Worm (Caenorhabditis elegans): ENCODE results near the gene F13D11.4.

The F13D11.4 gene

DNA sequence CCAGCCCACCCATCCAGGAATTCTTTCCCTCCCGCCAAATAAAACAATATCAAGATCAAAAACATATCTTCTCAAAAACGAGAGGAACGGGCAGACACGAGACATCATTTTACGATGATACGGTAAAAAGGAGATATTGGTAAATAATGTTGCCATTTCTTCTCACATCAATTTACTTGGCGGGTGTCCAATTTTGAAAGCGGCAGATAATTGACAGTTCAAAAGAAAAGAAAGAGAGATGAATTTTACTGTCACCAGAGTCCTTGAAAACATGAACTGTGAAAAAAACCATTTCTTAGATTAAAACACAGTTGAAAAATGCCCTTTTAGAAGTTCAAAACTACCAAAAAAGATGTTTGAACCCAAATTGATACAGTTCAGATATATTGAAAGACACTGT is 23.9 kb downstream of the F13D11.4 start:
- no peak for TF ChIP-seq elt-2 (tag; optimal IDR thresholded peaks at IDR 0.05)
- no peak for TF ChIP-seq K09A11.1 (tag; optimal IDR thresholded peaks at IDR 0.05; ENCODE audit: insufficient read depth)
- TF ChIP-seq ref-2 (tag; optimal IDR thresholded peaks at IDR 0.05) = no peak

DNA sequence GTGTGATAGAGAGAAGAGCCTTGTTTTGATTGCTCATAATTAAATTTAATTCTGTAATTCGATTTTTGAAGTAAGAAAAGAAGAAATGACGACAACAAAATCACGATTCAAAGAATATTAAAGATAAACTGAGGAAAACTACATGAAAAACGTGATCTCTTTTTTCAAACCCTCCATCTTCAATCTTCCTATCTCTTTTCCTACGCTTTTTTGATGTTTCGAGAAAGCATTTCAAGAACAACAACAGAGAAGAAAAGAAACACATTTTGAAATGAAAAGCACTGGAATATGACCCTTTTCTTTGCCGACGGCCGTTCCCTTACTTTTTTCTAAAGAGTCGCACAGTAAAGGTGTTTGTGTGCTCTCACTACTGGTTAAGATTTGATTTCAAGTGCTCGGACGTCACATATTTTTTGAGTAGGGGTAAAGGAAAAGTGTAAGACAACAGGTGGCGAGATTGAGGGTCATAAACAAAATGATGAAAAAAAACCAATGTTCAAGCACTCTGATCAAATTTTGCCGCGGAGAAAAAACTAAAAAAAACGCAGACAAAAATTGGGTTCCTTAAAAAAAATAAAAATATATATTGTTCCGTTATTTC is 28.6 kb downstream of the F13D11.4 start, which contains the start of gene F13D11.3:
TSS of gene F13D11.3 (minus strand) at position 51 of the 601 bp plus-strand sequence.
- TF ChIP-seq Y22D7AL.16 (tag; optimal IDR thresholded peaks at IDR 0.05) (no peak), ahr-1 (tag; optimal IDR thresholded peaks at IDR 0.05) (no peak), ceh-22 (tag; optimal IDR thresholded peaks at IDR 0.05) (no peak), elt-4 (tag; optimal IDR thresholded peaks at IDR 0.05) (no peak), elt-2 (tag; optimal IDR thresholded peaks at IDR 0.05) (no peak), ceh-19 (GFP tag; optimal IDR thresholded peaks at IDR 0.05) (no peak), lim-6 (tag; optimal IDR thresholded peaks at IDR 0.05) (no peak)

DNA sequence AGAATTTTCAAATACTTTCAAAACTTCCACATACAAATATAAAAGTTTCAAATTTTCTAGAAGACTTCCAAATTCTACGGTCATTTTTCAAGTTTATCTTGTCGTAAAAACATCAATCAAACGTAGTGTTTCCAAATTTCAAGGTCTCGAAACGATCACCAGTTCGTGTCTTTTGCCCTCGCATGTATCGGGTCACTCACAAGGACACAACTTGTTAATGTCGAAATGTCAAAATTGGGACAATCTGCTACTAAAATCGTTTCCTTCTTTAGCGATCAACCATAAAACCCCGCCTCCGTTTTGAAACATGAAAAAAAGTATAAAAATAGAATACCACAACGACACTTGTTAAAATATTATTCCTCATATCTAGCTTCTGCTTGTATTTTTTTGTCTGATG is 31.1 kb downstream of the F13D11.4 start:
- no peak for TF ChIP-seq ttx-3 (tag; optimal IDR thresholded peaks at IDR 0.05)
- no peak for TF ChIP-seq ceh-24 (tag; optimal IDR thresholded peaks at IDR 0.05)

DNA sequence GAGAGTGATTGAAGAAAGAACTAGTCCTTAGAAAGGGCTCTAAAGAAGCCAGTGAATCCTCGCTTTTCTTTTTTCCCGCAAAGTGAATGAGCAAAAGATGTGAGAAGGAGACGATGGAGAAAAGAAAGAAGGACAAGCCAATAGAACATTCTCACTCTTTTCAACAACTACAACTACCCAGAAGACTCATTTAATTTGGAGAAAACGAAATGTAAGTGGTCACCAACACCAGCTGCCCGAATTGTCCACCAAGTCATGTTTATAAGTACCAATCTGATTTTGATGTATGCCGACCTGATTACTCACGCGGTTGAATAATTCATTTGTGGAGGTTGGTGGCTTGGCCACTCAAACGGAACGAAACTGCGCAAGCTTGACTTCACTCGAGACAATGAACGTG is 32.0 kb downstream of the F13D11.4 start:
- TF ChIP-seq ceh-34 (tag; optimal IDR thresholded peaks at IDR 0.05) (no peak), unc-42 (tag; optimal IDR thresholded peaks at IDR 0.05) (peak; percentile 65), unc-86 (tag; optimal IDR thresholded peaks at IDR 0.05) (no peak), ceh-31 (tag; optimal IDR thresholded peaks at IDR 0.05) (peak; percentile 49), ceh-14 (tag; optimal IDR thresholded peaks at IDR 0.05) (no peak), F13H6.1 (tag; optimal IDR thresholded peaks at IDR 0.05) (no peak), nhr-232 (tag; optimal IDR thresholded peaks at IDR 0.05) (no peak), K02D7.2 (tag; optimal IDR thresholded peaks at IDR 0.05) (no peak), hlh-30 (tag; optimal IDR thresholded peaks at IDR 0.05; ENCODE audit: insufficient read depth) (no peak)

DNA sequence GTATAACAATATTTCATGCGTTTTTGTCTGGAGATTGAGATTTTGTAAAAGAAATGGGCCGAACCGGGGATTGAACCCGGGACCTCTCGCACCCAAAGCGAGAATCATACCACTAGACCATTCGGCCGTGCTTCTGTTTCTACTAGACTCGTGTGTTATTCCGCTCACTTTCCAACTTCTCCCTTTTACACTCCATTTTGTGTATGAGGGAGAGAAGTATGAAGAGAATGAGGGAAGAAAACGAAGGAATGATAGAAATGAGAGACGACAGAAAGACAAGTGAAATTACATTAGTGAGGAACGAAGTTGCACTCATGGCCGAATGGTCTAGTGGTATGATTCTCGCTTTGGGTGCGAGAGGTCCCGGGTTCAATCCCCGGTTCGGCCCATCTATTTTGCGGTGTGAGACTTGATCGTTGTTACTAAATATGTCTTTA is 33.4 kb downstream of the F13D11.4 start:
- TF ChIP-seq T23F11.4 (GFP tag; optimal IDR thresholded peaks at IDR 0.05) (peak; percentile 81), fax-1 (tag; optimal IDR thresholded peaks at IDR 0.05) (peak; percentile 86), mec-3 (tag; optimal IDR thresholded peaks at IDR 0.05; ENCODE audit: borderline replicate concordance) (peak; percentile 28), ceh-45 (GFP tag; IDR thresholded peaks at IDR 0.05) (peak; percentile 83), fkh-10 (GFP tag; optimal IDR thresholded peaks at IDR 0.05) (peak; percentile 57), zip-5 (tag; optimal IDR thresholded peaks at IDR 0.05) (peak; percentile 36), ref-2 (tag; optimal IDR thresholded peaks at IDR 0.05) (peak; percentile 79), gmeb-2 (tag; optimal IDR thresholded peaks at IDR 0.05) (peak; percentile 86), nhr-11 (tag; optimal IDR thresholded peaks at IDR 0.05) (no peak), hlh-30 (tag; optimal IDR thresholded peaks at IDR 0.05; ENCODE audit: insufficient read depth) (peak; percentile 41), dve-1 (tag; optimal IDR thresholded peaks at IDR 0.05) (peak; percentile 89), pax-1 (tag; optimal IDR thresholded peaks at IDR 0.05) (no peak), ceh-2 (tag; optimal IDR thresholded peaks at IDR 0.05) (peak; percentile 65), C08G9.2 (tag; optimal IDR thresholded peaks at IDR 0.05) (peak; percentile 77), pros-1 (tag; optimal IDR thresholded peaks at IDR 0.05) (no peak), ama-1 (optimal IDR thresholded peaks at IDR 0.05) (no peak), unc-3 (GFP tag; conservative IDR thresholded peaks at IDR 0.05) (peak; percentile 78), unc-3 (tag; optimal IDR thresholded peaks at IDR 0.05) (peak; percentile 73), sox-2 (GFP tag; IDR thresholded peaks at IDR 0.05) (peak; percentile 75), unc-42 (tag; optimal IDR thresholded peaks at IDR 0.05) (peak; percentile 92), lin-11 (tag; optimal IDR thresholded peaks at IDR 0.05) (peak; percentile 77), ceh-6 (GFP tag; optimal IDR thresholded peaks at IDR 0.05) (peak; percentile 86), ceh-24 (tag; optimal IDR thresholded peaks at IDR 0.05) (peak; percentile 52), K02D7.2 (tag; optimal IDR thresholded peaks at IDR 0.05) (peak; percentile 79), eyg-1 (tag; optimal IDR thresholded peaks at IDR 0.05) (peak; percentile 55), ceh-31 (tag; optimal IDR thresholded peaks at IDR 0.05) (peak; percentile 84), C38D4.7 (GFP tag; optimal IDR thresholded peaks at IDR 0.05) (peak; percentile 80), che-1 (tag; optimal IDR thresholded peaks at IDR 0.05) (peak; percentile 82), tbx-2 (tag; optimal IDR thresholded peaks at IDR 0.05) (peak; percentile 82), tbx-7 (tag; optimal IDR thresholded peaks at IDR 0.05) (no peak), F13H6.1 (tag; optimal IDR thresholded peaks at IDR 0.05) (peak; percentile 84), ceh-14 (tag; optimal IDR thresholded peaks at IDR 0.05) (peak; percentile 95)

All from whole organism, late embryonic.